Worm (Caenorhabditis elegans): ENCODE data around the gene irld-26.

The irld-26 gene

ce11 chrV:16204888-16205287, at the start of gene irld-26:
Gene irld-26 (plus strand): TSS chrV:16205188.
- no peak for TF ChIP-seq grh-1 (GFP tag; IDR thresholded peaks at IDR 0.05)
- TF ChIP-seq dpl-1 (GFP tag; optimal IDR thresholded peaks at IDR 0.05): no peak
- no peak for TF ChIP-seq nhr-20 (tag; optimal IDR thresholded peaks at IDR 0.05)
- TF ChIP-seq ceh-82 (tag; optimal IDR thresholded peaks at IDR 0.05): no peak
- no peak for TF ChIP-seq unc-130 (tag; optimal IDR thresholded peaks at IDR 0.05)

- TF ChIP-seq grh-1 (GFP tag; IDR thresholded peaks at IDR 0.05): no peak
- TF ChIP-seq zip-4 (GFP tag; optimal IDR thresholded peaks at IDR 0.05): no peak
- no peak for TF ChIP-seq irx-1 (tag; optimal IDR thresholded peaks at IDR 0.05)
- TF ChIP-seq lir-3 (tag; optimal IDR thresholded peaks at IDR 0.05; ENCODE audit: poor library complexity): no peak
- no peak for TF ChIP-seq ceh-8 (GFP tag; optimal IDR thresholded peaks at IDR 0.05)
- no peak for TF ChIP-seq efl-3 (GFP tag; optimal IDR thresholded peaks at IDR 0.05)
Measured at ce11 chrV:16158391-16158790, 46.6 kb upstream of the irld-26 start, which contains the start of gene str-99. Gene str-99 (minus strand): TSS chrV:16158491.

ce11 chrV:16159594-16159993, 45.4 kb upstream of the irld-26 start, which contains the start of gene F10A3.17:
Gene F10A3.17 (minus strand): TSS chrV:16159694.
- TF ChIP-seq C04F5.9 (tag; optimal IDR thresholded peaks at IDR 0.05): no peak
- no peak for TF ChIP-seq skn-1 (tag; optimal IDR thresholded peaks at IDR 0.05)
- TF ChIP-seq nhr-77 (tag; optimal IDR thresholded peaks at IDR 0.05): no peak
- no peak for TF ChIP-seq nhr-71 (tag; optimal IDR thresholded peaks at IDR 0.05)
- no peak for TF ChIP-seq nhr-237 (tag; optimal IDR thresholded peaks at IDR 0.05)
- no peak for TF ChIP-seq snu-23 (GFP tag; optimal IDR thresholded peaks at IDR 0.05)
- no peak for TF ChIP-seq nhr-47 (tag; optimal IDR thresholded peaks at IDR 0.05)
- no peak for TF ChIP-seq C16A3.4 (tag; optimal IDR thresholded peaks at IDR 0.05)
- no peak for TF ChIP-seq lsy-2 (tag; optimal IDR thresholded peaks at IDR 0.05)
- no peak for TF ChIP-seq ztf-4 (tag; optimal IDR thresholded peaks at IDR 0.05)
- no peak for TF ChIP-seq efl-1 (optimal IDR thresholded peaks at IDR 0.05)
- TF ChIP-seq efl-1 (GFP tag; optimal IDR thresholded peaks at IDR 0.05 in 1 of 2): no peak
- TF ChIP-seq sptf-1 (tag; optimal IDR thresholded peaks at IDR 0.05): no peak
- no peak for TF ChIP-seq tbx-2 (tag; optimal IDR thresholded peaks at IDR 0.05)
- TF ChIP-seq dsc-1 (tag; optimal IDR thresholded peaks at IDR 0.05): no peak

ce11 chrV:16160087-16160486, 44.9 kb upstream of the irld-26 start:
- no peak for TF ChIP-seq nhr-28 (tag; optimal IDR thresholded peaks at IDR 0.05)
- TF ChIP-seq unc-62 (GFP tag; optimal IDR thresholded peaks at IDR 0.05): no peak
- peak; percentile 79 for TF ChIP-seq zip-4 (GFP tag; optimal IDR thresholded peaks at IDR 0.05)
- no peak for TF ChIP-seq efl-3 (GFP tag; optimal IDR thresholded peaks at IDR 0.05)
- TF ChIP-seq alr-1 (tag; optimal IDR thresholded peaks at IDR 0.05; ENCODE audit: borderline replicate concordance): no peak
- TF ChIP-seq unc-130 (tag; optimal IDR thresholded peaks at IDR 0.05): no peak
- TF ChIP-seq F16B12.6 (tag; optimal IDR thresholded peaks at IDR 0.05): no peak
- TF ChIP-seq snpc-4 (tag; optimal IDR thresholded peaks at IDR 0.05): peak; percentile 2
- TF ChIP-seq xbp-1 (tag; optimal IDR thresholded peaks at IDR 0.05): no peak
- no peak for TF ChIP-seq tlp-1 (tag; optimal IDR thresholded peaks at IDR 0.05)
- TF ChIP-seq nhr-47 (tag; optimal IDR thresholded peaks at IDR 0.05): no peak
- no peak for TF ChIP-seq jun-1 (tag; optimal IDR thresholded peaks at IDR 0.05)
- no peak for TF ChIP-seq ceh-90 (tag; optimal IDR thresholded peaks at IDR 0.05)
- peak; percentile 24 for TF ChIP-seq elt-2 (tag; optimal IDR thresholded peaks at IDR 0.05)
- TF ChIP-seq skn-1 (tag; optimal IDR thresholded peaks at IDR 0.05): peak; percentile 2
- TF ChIP-seq sup-37 (GFP tag; optimal IDR thresholded peaks at IDR 0.05): no peak
- no peak for TF ChIP-seq unc-98 (GFP tag; IDR thresholded peaks at IDR 0.05)
- TF ChIP-seq pqm-1 (tag; optimal IDR thresholded peaks at IDR 0.05): no peak
- peak in 1 of 2 experiments; percentile 9 for TF ChIP-seq efl-1 (optimal IDR thresholded peaks at IDR 0.05)
- peak in 1 of 2 experiments; percentile 4 for TF ChIP-seq efl-1 (GFP tag; optimal IDR thresholded peaks at IDR 0.05 in 1 of 2)
